Worm (Caenorhabditis elegans) whole organism, early embryonic: Measurements from ENCODE around the gene rml-3.

Experiments
- B0310.2 ChIP-seq: sonication (generic microtip); optimal IDR thresholded peaks from 2 replicates; lab custom pipeline; 2016; ENCODE audit warnings: mild to moderate bottlenecking, missing genetic modification characterization, missing compliant biosample characterization
- F13C5.2 ChIP-seq: sonication (generic microtip); optimal IDR thresholded peaks from 2 replicates; lab custom pipeline; 2017; ENCODE audit warnings: mild to moderate bottlenecking, missing genetic modification characterization, inconsistent platforms, missing compliant biosample characterization
- aly-1 ChIP-seq: sonication (generic microtip); optimal IDR thresholded peaks from 2 replicates; lab custom pipeline; 2016; ENCODE audit warnings: missing genetic modification characterization, missing compliant biosample characterization
- ama-1 ChIP-seq: fragments of 150-350 bp; optimal IDR thresholded peaks from 2 replicates; lab custom pipeline; 2014
- ceh-13 ChIP-seq: fragments of 200-800 bp; sonication (Bioruptor generic); optimal IDR thresholded peaks from 2 replicates; lab custom pipeline; 2018; ENCODE audit warnings: mild to moderate bottlenecking, missing genetic modification characterization, missing compliant biosample characterization
- ceh-36 ChIP-seq: sonication (generic microtip); optimal IDR thresholded peaks from 2 replicates; lab custom pipeline; 2016; ENCODE audit warnings: missing genetic modification characterization, inconsistent platforms, missing compliant biosample characterization
- ets-7 ChIP-seq: sonication (generic microtip); optimal IDR thresholded peaks from 2 replicates; lab custom pipeline; 2016; ENCODE audit warnings: missing genotype, missing genetic modification characterization, missing compliant biosample characterization
- flt-1 ChIP-seq: fragments of 200-800 bp; sonication (Bioruptor generic); IDR thresholded peaks from 2 replicates; pipeline ENCODE4 v1.3.6; 2022; ENCODE audit warnings: missing genetic modification characterization, missing compliant biosample characterization
- hmbx-1 ChIP-seq: sonication (generic microtip); optimal IDR thresholded peaks from 2 replicates; lab custom pipeline; 2016; ENCODE audit warnings: mild to moderate bottlenecking, missing genetic modification characterization, missing compliant biosample characterization
- hmg-4 ChIP-seq: fragments of 200-800 bp; sonication (Bioruptor generic); optimal IDR thresholded peaks from 2 replicates; lab custom pipeline; 2018; ENCODE audit warnings: mild to moderate bottlenecking, missing genetic modification characterization, missing compliant biosample characterization
- hnd-1 ChIP-seq: sonication (generic microtip); optimal IDR thresholded peaks from 2 replicates; lab custom pipeline; 2016; ENCODE audit warnings: missing genetic modification characterization, missing compliant biosample characterization
- pes-1 ChIP-seq: fragments of 200-800 bp; sonication (Bioruptor generic); IDR thresholded peaks from 2 replicates; pipeline ENCODE4 v1.3.6; 2022; ENCODE audit warnings: missing genetic modification reagents, missing genetic modification characterization, missing compliant biosample characterization
- scrt-1 ChIP-seq: fragments of 200-800 bp; sonication (Bioruptor generic); IDR thresholded peaks from 2 replicates; pipeline ENCODE4 v1.3.6; 2022; ENCODE audit warnings: missing genetic modification characterization, missing compliant biosample characterization
- sea-1 ChIP-seq: fragments of 200-800 bp; sonication (Bioruptor generic); conservative IDR thresholded peaks from 2 replicates; pipeline ENCODE4 v1.3.6; 2022; ENCODE audit warnings: missing genetic modification characterization, missing compliant biosample characterization
- tbx-11 ChIP-seq: fragments of 200-800 bp; sonication (Bioruptor generic); IDR thresholded peaks from 2 replicates; pipeline ENCODE4 v1.3.6; 2022; ENCODE audit warnings: missing genetic modification characterization, missing compliant biosample characterization
- tbx-37 ChIP-seq: fragments of 200-800 bp; sonication (Bioruptor generic); conservative IDR thresholded peaks from 2 replicates; pipeline ENCODE4 v1.3.6; 2022; ENCODE audit warnings: missing genetic modification reagents, missing genetic modification characterization, missing compliant biosample characterization
- tra-4 ChIP-seq: sonication (generic microtip); optimal IDR thresholded peaks from 2 replicates; lab custom pipeline; 2017; ENCODE audit warnings: missing genetic modification characterization, missing compliant biosample characterization

The rml-3 gene

ce11 chrX:6256430-6256829, 17.6 kb upstream of the rml-3 start:
- TF ChIP-seq ceh-13 (no peak), scrt-1 (GFP tag; lab: Robert Waterston, UW) (no peak), hmbx-1 (tag; lab: Kevin White, UChicago) (no peak), tbx-11 (GFP tag; lab: Robert Waterston, UW) (no peak), ceh-36 (no peak), aly-1 (tag; lab: Kevin White, UChicago) (no peak), F13C5.2 (no peak)

DNA sequence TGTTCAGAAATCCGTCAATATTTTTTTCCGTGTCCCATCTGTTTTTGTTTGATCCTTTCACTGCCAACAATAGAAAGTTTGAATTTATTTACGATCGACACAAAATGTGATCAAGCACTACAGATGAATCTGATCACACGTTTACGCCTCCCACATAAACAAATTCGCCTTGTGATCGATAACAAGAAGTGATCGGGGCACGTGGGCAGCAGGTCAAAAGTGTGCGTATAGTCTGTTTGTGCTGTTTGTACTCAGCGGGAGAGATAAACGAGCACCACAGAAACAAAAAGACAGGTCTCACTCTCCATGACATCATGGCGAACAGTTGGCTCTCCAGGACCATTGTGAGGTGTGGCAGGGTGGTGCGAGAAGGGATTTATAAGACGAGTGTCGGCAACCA, 16.7 kb upstream of the rml-3 start:
- 0 out of 2 replicates have a peak, but pooled peaks have one; percentile 35 for TF ChIP-seq tbx-11 (GFP tag; lab: Robert Waterston, UW)
- no peak for TF ChIP-seq ceh-13
- TF ChIP-seq ceh-36, result peak; percentile 49
- no peak for TF ChIP-seq hmbx-1 (tag; lab: Kevin White, UChicago)
- no peak for TF ChIP-seq aly-1 (tag; lab: Kevin White, UChicago)
- no peak for TF ChIP-seq pes-1 (GFP tag; lab: Robert Waterston, UW)
- TF ChIP-seq B0310.2 (tag; lab: Kevin White, UChicago), result no peak
- TF ChIP-seq tbx-37 (GFP tag; lab: Robert Waterston, UW), result no peak
- no peak for TF ChIP-seq flt-1 (GFP tag; lab: Robert Waterston, UW)
- no peak for TF ChIP-seq F13C5.2
- TF ChIP-seq sea-1 (GFP tag; lab: Robert Waterston, UW), result 0 out of 2 replicates have a peak, but pooled peaks have one; percentile 32
- peak; percentile 6 for TF ChIP-seq ets-7 (tag; lab: Kevin White, UChicago)
- no peak for TF ChIP-seq scrt-1 (GFP tag; lab: Robert Waterston, UW)
- TF ChIP-seq ama-1 (lab: Kevin White, UChicago), result no peak
- TF ChIP-seq tra-4 (tag; lab: Kevin White, UChicago), result no peak
- peak; percentile 58 for TF ChIP-seq hmg-4
- TF ChIP-seq hnd-1 (tag; lab: Kevin White, UChicago), result no peak

DNA sequence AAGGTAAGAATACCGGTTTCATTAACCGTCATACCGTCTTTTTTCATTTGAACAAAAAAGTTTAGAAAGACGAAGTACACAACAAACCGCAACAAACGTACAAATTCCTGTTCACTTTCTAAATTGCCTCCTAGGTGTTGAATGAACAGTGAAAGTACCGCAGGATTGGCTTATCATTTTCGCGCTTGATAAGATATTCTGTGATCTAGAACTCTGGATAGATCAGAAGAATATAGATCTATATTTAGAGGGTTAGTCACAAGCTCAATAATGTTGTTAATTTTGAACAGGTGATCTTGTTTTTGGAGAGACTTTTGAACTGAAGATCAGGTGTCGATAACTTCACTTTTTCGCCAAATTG, 15.8 kb upstream of the rml-3 start:
- TF ChIP-seq tbx-11 (GFP tag; lab: Robert Waterston, UW) (no peak), pes-1 (GFP tag; lab: Robert Waterston, UW) (no peak), tra-4 (tag; lab: Kevin White, UChicago) (no peak)

DNA sequence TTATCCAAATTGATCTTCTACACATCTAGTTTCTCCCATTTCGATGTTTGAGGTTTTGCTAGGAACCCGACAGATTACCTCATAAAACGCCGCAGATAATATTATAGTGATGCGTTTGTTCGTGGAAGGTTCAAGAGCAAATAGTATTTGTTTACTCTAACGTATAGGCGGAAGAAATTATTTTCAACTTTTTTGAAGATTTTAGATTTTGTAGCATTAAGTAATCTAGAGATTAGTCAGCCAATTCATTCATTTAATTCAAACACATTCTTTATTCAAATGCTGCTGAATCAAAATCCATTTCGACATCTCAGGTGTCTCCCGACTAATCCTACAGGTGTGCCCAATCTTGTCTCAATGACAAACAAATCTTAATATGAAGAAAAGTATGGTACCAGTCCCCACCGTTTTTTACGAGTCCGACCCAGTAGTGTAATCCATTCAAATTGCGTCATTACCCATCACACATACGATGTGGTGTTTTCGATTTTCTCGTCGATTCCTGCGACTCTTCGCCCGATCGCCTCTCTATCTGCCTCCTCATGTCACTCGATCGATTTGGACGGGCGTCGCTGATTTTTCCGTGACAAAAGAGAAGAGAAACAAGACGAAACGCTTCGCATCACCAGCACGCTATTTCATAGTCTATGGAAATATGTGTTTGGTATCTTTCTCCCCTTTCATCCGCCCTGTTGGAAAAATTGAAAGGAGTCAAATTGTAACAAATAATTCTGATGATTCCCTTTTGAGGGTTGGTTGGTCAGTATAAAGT, 15.2 kb upstream of the rml-3 start:
- no peak for TF ChIP-seq F13C5.2
- TF ChIP-seq hmg-4, result peak; percentile 67
- 0 out of 2 replicates have a peak, but pooled peaks have one; percentile 11 for TF ChIP-seq pes-1 (GFP tag; lab: Robert Waterston, UW)
- peak; percentile 24 for TF ChIP-seq ceh-36
- no peak for TF ChIP-seq ceh-13
- no peak for TF ChIP-seq ets-7 (tag; lab: Kevin White, UChicago)
- no peak for TF ChIP-seq flt-1 (GFP tag; lab: Robert Waterston, UW)
- TF ChIP-seq aly-1 (tag; lab: Kevin White, UChicago), result no peak
- peak; percentile 56; the same call in 1 of the 2 replicates for TF ChIP-seq sea-1 (GFP tag; lab: Robert Waterston, UW)
- TF ChIP-seq tbx-37 (GFP tag; lab: Robert Waterston, UW), result no peak

DNA sequence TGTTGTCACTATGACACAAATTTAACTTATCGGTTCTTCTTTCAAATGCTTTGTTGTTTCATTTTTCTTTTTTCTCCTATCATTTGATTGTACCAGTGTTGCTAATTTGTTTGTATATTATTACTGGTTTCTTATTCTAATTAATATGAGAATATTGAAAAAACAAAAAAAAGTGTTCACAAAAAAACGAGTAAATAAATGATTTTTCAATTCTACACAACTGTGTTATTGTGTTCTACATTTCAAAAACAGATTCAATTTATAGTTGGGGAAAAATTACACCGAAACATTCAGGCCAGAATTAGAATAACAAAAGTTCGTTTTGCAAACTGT, 14.7 kb upstream of the rml-3 start:
- TF ChIP-seq F13C5.2 (no peak), hmg-4 (no peak), ceh-36 (no peak), pes-1 (GFP tag; lab: Robert Waterston, UW) (no peak), ama-1 (lab: Kevin White, UChicago) (no peak), tra-4 (tag; lab: Kevin White, UChicago) (no peak), tbx-37 (GFP tag; lab: Robert Waterston, UW) (no peak), scrt-1 (GFP tag; lab: Robert Waterston, UW) (no peak), sea-1 (GFP tag; lab: Robert Waterston, UW) (no peak), aly-1 (tag; lab: Kevin White, UChicago) (no peak), ets-7 (tag; lab: Kevin White, UChicago) (no peak), tbx-11 (GFP tag; lab: Robert Waterston, UW) (no peak), ceh-13 (no peak), hmbx-1 (tag; lab: Kevin White, UChicago) (no peak), B0310.2 (tag; lab: Kevin White, UChicago) (no peak)

- TF ChIP-seq scrt-1 (GFP tag; lab: Robert Waterston, UW), result no peak
- TF ChIP-seq ama-1 (lab: Kevin White, UChicago), result no peak
- no peak for TF ChIP-seq ceh-36
- no peak for TF ChIP-seq pes-1 (GFP tag; lab: Robert Waterston, UW)
- TF ChIP-seq sea-1 (GFP tag; lab: Robert Waterston, UW), result no peak
- no peak for TF ChIP-seq ceh-13
- no peak for TF ChIP-seq tbx-11 (GFP tag; lab: Robert Waterston, UW)
- no peak for TF ChIP-seq tbx-37 (GFP tag; lab: Robert Waterston, UW)
- no peak for TF ChIP-seq hmg-4
- no peak for TF ChIP-seq hmbx-1 (tag; lab: Kevin White, UChicago)
- no peak for TF ChIP-seq hnd-1 (tag; lab: Kevin White, UChicago)
- TF ChIP-seq tra-4 (tag; lab: Kevin White, UChicago), result no peak
- TF ChIP-seq flt-1 (GFP tag; lab: Robert Waterston, UW), result no peak
- TF ChIP-seq F13C5.2, result no peak
- TF ChIP-seq aly-1 (tag; lab: Kevin White, UChicago), result no peak
- no peak for TF ChIP-seq B0310.2 (tag; lab: Kevin White, UChicago)
- no peak for TF ChIP-seq ets-7 (tag; lab: Kevin White, UChicago)
Measured at ce11 chrX:6253160-6253559, 14.3 kb upstream of the rml-3 start.

- TF ChIP-seq ets-7 (tag; lab: Kevin White, UChicago), result peak; percentile 14
- TF ChIP-seq flt-1 (GFP tag; lab: Robert Waterston, UW), result no peak
- TF ChIP-seq sea-1 (GFP tag; lab: Robert Waterston, UW), result no peak
Measured at ce11 chrX:6252752-6253151, 13.9 kb upstream of the rml-3 start.
